Worm (Caenorhabditis elegans) whole organism, late embryonic: Measurements from ENCODE around the gene F27D9.7.

Experiments
- lin-11 ChIP-seq: fragments of 200-800 bp; sonication (Bioruptor generic); optimal IDR thresholded peaks from 2 replicates; lab custom pipeline; 2018; ENCODE audit warnings: mild to moderate bottlenecking, missing genetic modification characterization, missing compliant biosample characterization
- nfya-1 ChIP-seq: sonication (generic microtip); optimal IDR thresholded peaks from 2 replicates; lab custom pipeline; 2017; ENCODE audit warnings: missing genetic modification characterization, mild to moderate bottlenecking, missing compliant biosample characterization, antibody characterized with exemption, moderate library complexity
- nhr-11 ChIP-seq: fragments of 150-350 bp; optimal IDR thresholded peaks from 2 replicates; lab custom pipeline; 2014; ENCODE audit warnings: missing biosample characterization, missing genetic modification characterization
- sdc-2 ChIP-seq: sonication (generic microtip); optimal IDR thresholded peaks from 2 replicates; lab custom pipeline; 2016; ENCODE audit warnings: missing genotype, missing genetic modification characterization, missing compliant biosample characterization
- unc-55 ChIP-seq: sonication (generic microtip); optimal IDR thresholded peaks from 2 replicates; lab custom pipeline; 2017; ENCODE audit warnings: missing biosample characterization, missing genetic modification reagents, missing genetic modification characterization

DNA sequence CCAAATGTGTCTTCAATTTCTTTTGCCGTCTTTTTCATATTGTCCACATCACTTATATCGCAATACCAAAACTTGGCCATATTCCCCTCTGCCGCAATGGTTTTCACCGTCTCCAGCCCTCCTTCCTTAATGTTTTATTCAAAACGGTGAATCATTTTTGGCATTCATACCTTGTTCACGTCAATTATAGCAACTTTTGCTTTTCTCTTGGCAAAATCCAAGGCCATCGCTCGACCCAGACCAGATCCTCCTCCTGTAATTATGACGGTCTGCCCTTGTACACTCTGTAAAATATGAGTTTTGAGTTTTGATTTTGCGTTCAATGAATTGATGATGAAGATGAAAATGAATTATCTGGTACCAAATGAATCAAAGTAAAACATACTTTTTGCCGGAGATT lies 6.1 kb downstream of the F27D9.7 start:
- TF ChIP-seq unc-55 (GFP tag; lab: Kevin White, UChicago) (no peak), nhr-11 (tag; lab: Kevin White, UChicago) (no peak), sdc-2 (tag; lab: Kevin White, UChicago) (no peak), nfya-1 (no peak), lin-11 (no peak)
